Worm (Caenorhabditis elegans) whole organism, midembryonic: Measurements from ENCODE around the gene ham-3.

ENCODE experiments used
- T22C8.4 ChIP-seq: fragments of 200-800 bp; sonication (Bioruptor generic); IDR thresholded peaks from 2 replicates; pipeline ENCODE4 v1.3.6; 2022; ENCODE audit warnings: missing genetic modification characterization, missing compliant biosample characterization
- cog-1 ChIP-seq: sonication (generic microtip); optimal IDR thresholded peaks from 2 replicates; lab custom pipeline; 2016; ENCODE audit warnings: missing genetic modification characterization, missing compliant biosample characterization
- flt-1 ChIP-seq: fragments of 200-800 bp; sonication (Bioruptor generic); IDR thresholded peaks from 2 replicates; pipeline ENCODE4 v1.3.6; 2022; ENCODE audit warnings: missing genetic modification characterization, missing compliant biosample characterization
- klf-2 ChIP-seq: fragments of 200-800 bp; sonication (Bioruptor generic); conservative IDR thresholded peaks from 2 replicates; pipeline ENCODE4 v1.3.6; 2022; ENCODE audit warnings: missing genetic modification reagents, missing genetic modification characterization, missing compliant biosample characterization
- med-1 ChIP-seq: sonication (generic microtip); optimal IDR thresholded peaks from 2 replicates; lab custom pipeline; 2017; ENCODE audit warnings: missing genetic modification characterization, mild to moderate bottlenecking, missing compliant biosample characterization, antibody characterized with exemption, missing genetic modification reagents; ENCODE audit not compliant: insufficient read depth
- ref-1 ChIP-seq: fragments of 200-800 bp; sonication (Bioruptor generic); conservative IDR thresholded peaks from 2 replicates; pipeline ENCODE4 v1.3.6; 2022; ENCODE audit warnings: missing genetic modification reagents, missing genetic modification characterization, missing compliant biosample characterization
- tab-1 ChIP-seq: fragments of 200-800 bp; sonication (Bioruptor generic); IDR thresholded peaks from 2 replicates; pipeline ENCODE4 v1.3.6; 2022; ENCODE audit warnings: missing genetic modification characterization, missing compliant biosample characterization
- ztf-23 ChIP-seq: fragments of 200-800 bp; sonication (Bioruptor generic); IDR thresholded peaks from 2 replicates; pipeline ENCODE4 v1.3.6; 2022; ENCODE audit warnings: missing genetic modification reagents, missing genetic modification characterization, missing compliant biosample characterization
- ztf-29 ChIP-seq: fragments of 200-800 bp; sonication (Bioruptor generic); IDR thresholded peaks from 2 replicates; pipeline ENCODE4 v1.3.6; 2022; ENCODE audit warnings: missing genetic modification reagents, missing genetic modification characterization, missing compliant biosample characterization

The ham-3 gene

ce11 chrIII:10118818-10119217 is 1.8 kb upstream of the ham-3 start, which contains the start of gene ZK1128.3:
ZK1128.3 (minus strand) TSS chrIII:10118918.
- TF ChIP-seq ref-1 (no peak), ztf-29 (GFP tag; lab: Robert Waterston, UW) (no peak), tab-1 (no peak), T22C8.4 (no peak), cog-1 (tag; lab: Kevin White, UChicago) (no peak), ztf-23 (GFP tag; lab: Robert Waterston, UW) (no peak), flt-1 (GFP tag; lab: Robert Waterston, UW) (no peak), med-1 (GFP tag; lab: Kevin White, UChicago) (no peak), klf-2 (no peak)

- TF ChIP-seq ztf-23 (GFP tag; lab: Robert Waterston, UW) (peak; percentile 86), cog-1 (tag; lab: Kevin White, UChicago) (peak; percentile 42), med-1 (GFP tag; lab: Kevin White, UChicago) (no peak), flt-1 (GFP tag; lab: Robert Waterston, UW) (peak; percentile 89), ztf-29 (GFP tag; lab: Robert Waterston, UW) (0 out of 2 replicates have a peak, but pooled peaks have one; percentile 27), T22C8.4 (peak; percentile 56; the same call in 1 of the 2 replicates), klf-2 (peak; percentile 85), ref-1 (no peak), tab-1 (peak; percentile 58; the same call in 1 of the 2 replicates)
Measured at ce11 chrIII:10123586-10124233, 3.1 kb downstream of the ham-3 start, which contains the start of gene ttll-4. ttll-4 (plus strand) TSS chrIII:10124183.

ce11 chrIII:10126375-10126774 is 5.8 kb downstream of the ham-3 start:
- no peak for TF ChIP-seq cog-1 (tag; lab: Kevin White, UChicago)
- no peak for TF ChIP-seq ref-1
- TF ChIP-seq flt-1 (GFP tag; lab: Robert Waterston, UW) = no peak
- no peak for TF ChIP-seq med-1 (GFP tag; lab: Kevin White, UChicago)
- no peak for TF ChIP-seq T22C8.4
- no peak for TF ChIP-seq tab-1
- no peak for TF ChIP-seq ztf-29 (GFP tag; lab: Robert Waterston, UW)

- TF ChIP-seq flt-1 (GFP tag; lab: Robert Waterston, UW) (no peak), T22C8.4 (no peak), cog-1 (tag; lab: Kevin White, UChicago) (no peak), ztf-23 (GFP tag; lab: Robert Waterston, UW) (no peak), ztf-29 (GFP tag; lab: Robert Waterston, UW) (no peak), klf-2 (no peak), ref-1 (no peak), med-1 (GFP tag; lab: Kevin White, UChicago) (no peak), tab-1 (no peak)
Measured at ce11 chrIII:10132495-10133450, 12.2 kb downstream of the ham-3 start.

ce11 chrIII:10134517-10134916 is 13.9 kb downstream of the ham-3 start:
- no peak for TF ChIP-seq med-1 (GFP tag; lab: Kevin White, UChicago)
- TF ChIP-seq T22C8.4 = no peak
- TF ChIP-seq ref-1 = no peak
- no peak for TF ChIP-seq tab-1
- no peak for TF ChIP-seq ztf-29 (GFP tag; lab: Robert Waterston, UW)
- no peak for TF ChIP-seq ztf-23 (GFP tag; lab: Robert Waterston, UW)
- TF ChIP-seq klf-2 = no peak
- no peak for TF ChIP-seq cog-1 (tag; lab: Kevin White, UChicago)
- TF ChIP-seq flt-1 (GFP tag; lab: Robert Waterston, UW) = no peak

ce11 chrIII:10136778-10137177 is 16.2 kb downstream of the ham-3 start, which contains the start of gene ZK1128.7:
ZK1128.7 (plus strand) TSS chrIII:10137006.
- TF ChIP-seq med-1 (GFP tag; lab: Kevin White, UChicago) (no peak), tab-1 (no peak), ztf-29 (GFP tag; lab: Robert Waterston, UW) (no peak), flt-1 (GFP tag; lab: Robert Waterston, UW) (no peak)

- no peak for TF ChIP-seq ztf-29 (GFP tag; lab: Robert Waterston, UW)
Measured at ce11 chrIII:10140732-10141131, 20.2 kb downstream of the ham-3 start, which contains the start of gene K08E5.6. K08E5.6 (plus strand) TSS chrIII:10141032.

ce11 chrIII:10146701-10147100 is 26.1 kb downstream of the ham-3 start, which contains the start of gene K08E5.1:
K08E5.1 (minus strand) TSS chrIII:10146801.
- no peak for TF ChIP-seq cog-1 (tag; lab: Kevin White, UChicago)

- TF ChIP-seq ztf-29 (GFP tag; lab: Robert Waterston, UW) = no peak
- TF ChIP-seq med-1 (GFP tag; lab: Kevin White, UChicago) = no peak
- TF ChIP-seq tab-1 = no peak
- TF ChIP-seq klf-2 = no peak
- no peak for TF ChIP-seq ztf-23 (GFP tag; lab: Robert Waterston, UW)
- TF ChIP-seq flt-1 (GFP tag; lab: Robert Waterston, UW) = no peak
- no peak for TF ChIP-seq cog-1 (tag; lab: Kevin White, UChicago)
- TF ChIP-seq T22C8.4 = no peak
- TF ChIP-seq ref-1 = no peak
Measured at ce11 chrIII:10149910-10150309, 29.3 kb downstream of the ham-3 start.

ce11 chrIII:10150710-10151109 is 30.1 kb downstream of the ham-3 start:
- TF ChIP-seq ztf-29 (GFP tag; lab: Robert Waterston, UW) (no peak), ref-1 (no peak), klf-2 (no peak), flt-1 (GFP tag; lab: Robert Waterston, UW) (no peak), ztf-23 (GFP tag; lab: Robert Waterston, UW) (no peak), tab-1 (no peak), cog-1 (tag; lab: Kevin White, UChicago) (no peak)
